Fruit fly (Drosophila melanogaster): ENCODE measurements around the gene bru3.
A peak's percentile ranks its signal among the peaks of the same experiment; 100 is the strongest.

Gene bru3

DNA sequence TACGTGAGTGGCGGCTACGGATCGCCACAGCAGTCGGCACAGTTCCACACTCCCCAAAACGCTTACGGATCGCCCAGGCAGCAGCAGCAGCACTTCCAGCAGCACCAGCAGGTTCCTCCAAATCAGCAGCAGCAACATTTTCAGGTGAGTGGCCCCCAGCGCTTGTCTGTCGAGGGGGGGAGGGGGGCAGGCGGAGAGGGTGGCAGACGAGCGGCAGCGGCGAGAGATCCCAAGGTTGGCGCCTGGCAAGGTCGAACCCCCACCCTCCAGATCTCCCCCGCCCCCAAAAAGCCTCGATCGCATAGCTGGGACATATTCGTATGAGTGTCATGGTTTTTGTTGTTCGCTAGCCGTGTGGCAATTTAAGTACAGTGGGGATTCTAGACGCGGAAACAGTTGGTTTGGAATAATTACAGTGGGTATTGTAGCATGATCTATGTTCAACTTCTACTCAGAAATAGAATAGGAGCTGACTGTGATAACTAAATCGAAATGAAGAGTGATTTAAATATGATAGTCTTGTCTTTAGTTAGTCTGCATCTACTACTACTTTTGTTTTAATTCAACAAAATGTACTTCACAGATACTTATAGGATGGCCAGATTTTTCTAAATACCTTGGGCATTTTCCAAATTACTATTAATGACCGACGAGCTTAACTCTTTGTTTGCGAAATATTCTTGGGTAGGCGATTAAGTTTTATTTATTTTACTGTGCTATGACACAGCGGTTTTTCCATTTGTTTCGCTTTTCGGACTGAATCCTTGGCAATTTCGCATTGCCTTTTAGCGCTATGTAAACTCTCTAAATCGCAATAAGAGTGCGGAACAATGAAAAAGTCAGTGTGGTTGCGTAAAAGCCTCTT is 324.6 kb downstream of the bru3 start:
- peak; percentile 7 for TF ChIP-seq CG14655 (GFP tag; optimal IDR thresholded peaks at IDR 0.05)
- peak; percentile 42 for TF ChIP-seq CG8159 (tag; optimal IDR thresholded peaks at IDR 0.05)
- peak; percentile 1 for TF ChIP-seq CG17806 (tag; optimal IDR thresholded peaks at IDR 0.05)
- no peak for TF ChIP-seq CG9948 (tag; optimal IDR thresholded peaks at IDR 0.05)
- peak; percentile 88 for TF ChIP-seq EcR (GFP tag; optimal IDR thresholded peaks at IDR 0.05)
- TF ChIP-seq CG34367 (tag; optimal IDR thresholded peaks at IDR 0.05): no peak
- peak; percentile 13 for TF ChIP-seq CG8301 (tag; optimal IDR thresholded peaks at IDR 0.05)
- peak; percentile 5 for TF ChIP-seq Pif1A (GFP tag; optimal IDR thresholded peaks at IDR 0.05)
- TF ChIP-seq rn (GFP tag; IDR thresholded peaks at IDR 0.05): no peak
- TF ChIP-seq CG15710 (tag; optimal IDR thresholded peaks at IDR 0.05): peak; percentile 26
- peak; percentile 25 for TF ChIP-seq Snoo (tag; optimal IDR thresholded peaks at IDR 0.05)
- peak; percentile 76 for TF ChIP-seq CG13204 (GFP tag; optimal IDR thresholded peaks at IDR 0.05)

dm6 chr3L:13477453-13478184 is 325.6 kb downstream of the bru3 start, which contains the start of gene stv:
Gene stv (plus strand): TSS chr3L:13477541.
- TF ChIP-seq CG14655 (GFP tag; optimal IDR thresholded peaks at IDR 0.05) (no peak), Ets98B (GFP tag; IDR thresholded peaks at IDR 0.05) (peak; percentile 9; the same call in 1 of the 2 replicates), fd96Ca (GFP tag; IDR thresholded peaks at IDR 0.05) (peak; percentile 11; the same call in 1 of the 3 replicates), CG10348 (GFP tag; IDR thresholded peaks at IDR 0.05) (no peak)

DNA sequence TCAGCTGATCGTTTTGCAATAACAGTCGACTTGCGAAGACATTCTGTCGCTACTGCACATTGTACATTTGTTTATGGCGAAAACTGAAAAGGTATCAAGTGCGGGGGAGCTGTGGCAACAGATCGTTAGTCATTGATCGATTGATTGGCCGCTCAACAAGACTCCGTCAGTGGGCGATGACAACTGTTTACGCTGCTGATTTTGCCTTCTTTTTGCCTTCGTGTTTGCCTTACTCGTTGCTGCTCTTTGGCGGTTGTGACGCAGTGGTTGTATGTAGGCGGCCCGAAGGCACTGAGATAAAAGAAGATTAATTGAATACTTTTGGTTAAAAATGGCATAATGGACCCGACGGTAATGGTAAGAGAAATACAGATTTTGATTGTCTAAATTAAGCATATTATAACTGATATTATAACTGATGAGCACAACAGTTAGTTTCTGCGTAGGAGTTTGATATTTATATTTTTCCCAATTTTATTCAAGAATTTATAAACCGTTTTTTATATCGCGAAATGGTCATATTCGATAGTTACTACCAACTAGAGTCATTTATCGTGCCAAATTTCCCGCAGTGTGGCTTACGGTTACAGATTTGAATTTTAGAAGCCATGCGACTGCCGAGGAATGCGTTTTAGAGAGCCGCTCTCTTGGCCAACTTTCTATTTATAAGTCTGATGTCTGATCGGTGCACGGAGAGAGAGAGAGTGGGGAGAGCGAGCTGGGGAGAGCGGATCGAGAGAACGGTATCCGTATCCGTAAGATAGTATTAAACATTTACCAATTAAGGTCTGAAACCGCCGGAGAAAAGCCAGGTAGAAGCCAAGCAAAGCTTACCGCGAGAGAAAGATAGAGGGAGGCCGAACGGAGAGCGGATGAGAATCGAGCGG is 326.4 kb downstream of the bru3 start:
- TF ChIP-seq CG8301 (tag; optimal IDR thresholded peaks at IDR 0.05): peak; percentile 97
- TF ChIP-seq CG4496 (GFP tag; IDR thresholded peaks at IDR 0.05): peak; percentile 88
- peak; percentile 79 for TF ChIP-seq Snoo (tag; optimal IDR thresholded peaks at IDR 0.05)
- peak; percentile 86 for TF ChIP-seq fd96Ca (GFP tag; IDR thresholded peaks at IDR 0.05)
- TF ChIP-seq CG32121 (GFP tag; IDR thresholded peaks at IDR 0.05): peak; percentile 94
- TF ChIP-seq CG9948 (tag; optimal IDR thresholded peaks at IDR 0.05): peak; percentile 95
- TF ChIP-seq CG17806 (tag; optimal IDR thresholded peaks at IDR 0.05): peak; percentile 89
- no peak for TF ChIP-seq EcR (GFP tag; optimal IDR thresholded peaks at IDR 0.05)
- TF ChIP-seq CG10348 (GFP tag; IDR thresholded peaks at IDR 0.05): peak; percentile 71
- TF ChIP-seq CG12605 (GFP tag; IDR thresholded peaks at IDR 0.05): peak; percentile 75
- TF ChIP-seq rn (GFP tag; IDR thresholded peaks at IDR 0.05): peak; percentile 87
- peak; percentile 93 for TF ChIP-seq CG15710 (tag; optimal IDR thresholded peaks at IDR 0.05)
- TF ChIP-seq Pif1B (GFP tag; optimal IDR thresholded peaks at IDR 0.05): peak; percentile 81
- TF ChIP-seq CG34367 (tag; optimal IDR thresholded peaks at IDR 0.05): peak; percentile 91
- peak; percentile 92 for TF ChIP-seq D1 (tag; optimal IDR thresholded peaks at IDR 0.05)
- TF ChIP-seq CG13204 (GFP tag; optimal IDR thresholded peaks at IDR 0.05): peak; percentile 60
- peak; percentile 72 for TF ChIP-seq gl (tag; optimal IDR thresholded peaks at IDR 0.05)
- peak; percentile 90 for TF ChIP-seq CG8159 (tag; optimal IDR thresholded peaks at IDR 0.05)
- peak; percentile 97 for TF ChIP-seq CG14655 (GFP tag; optimal IDR thresholded peaks at IDR 0.05)
- peak; percentile 88 for TF ChIP-seq Pif1A (GFP tag; optimal IDR thresholded peaks at IDR 0.05)
- peak; percentile 90 for TF ChIP-seq Ets98B (GFP tag; IDR thresholded peaks at IDR 0.05)

DNA sequence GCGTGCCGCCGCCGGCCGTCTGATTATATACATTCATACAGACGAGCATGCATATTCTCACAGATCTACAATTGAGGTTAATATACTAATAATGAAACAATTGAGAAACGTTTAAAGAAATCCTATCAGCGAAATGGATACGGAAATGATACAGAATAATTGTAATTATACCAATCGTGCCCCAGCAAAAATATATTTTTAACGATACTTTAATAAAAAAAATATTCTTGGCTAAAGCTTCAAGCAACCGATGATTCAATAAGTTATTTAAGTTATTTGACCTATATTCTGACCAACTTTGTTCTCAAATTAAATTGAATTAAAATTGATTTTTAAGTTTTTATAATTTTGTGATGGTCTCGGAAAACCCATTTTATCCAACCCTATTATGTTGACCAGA is 327.1 kb downstream of the bru3 start:
- TF ChIP-seq rn (GFP tag; IDR thresholded peaks at IDR 0.05) (no peak), CG32121 (GFP tag; IDR thresholded peaks at IDR 0.05) (no peak; the same call in 1 of the 2 replicates), gl (tag; optimal IDR thresholded peaks at IDR 0.05) (no peak), CG34367 (tag; optimal IDR thresholded peaks at IDR 0.05) (no peak), D1 (tag; optimal IDR thresholded peaks at IDR 0.05) (no peak), CG12605 (GFP tag; IDR thresholded peaks at IDR 0.05) (peak; percentile 18; the same call in 1 of the 2 replicates), CG8301 (tag; optimal IDR thresholded peaks at IDR 0.05) (peak; percentile 15), CG9948 (tag; optimal IDR thresholded peaks at IDR 0.05) (no peak), Pif1A (GFP tag; optimal IDR thresholded peaks at IDR 0.05) (no peak), fd96Ca (GFP tag; IDR thresholded peaks at IDR 0.05) (no peak), Snoo (tag; optimal IDR thresholded peaks at IDR 0.05) (no peak), CG17806 (tag; optimal IDR thresholded peaks at IDR 0.05) (no peak)

- TF ChIP-seq CG15710 (tag; optimal IDR thresholded peaks at IDR 0.05): no peak
- TF ChIP-seq Snoo (tag; optimal IDR thresholded peaks at IDR 0.05): no peak
- no peak for TF ChIP-seq CG9948 (tag; optimal IDR thresholded peaks at IDR 0.05)
- no peak for TF ChIP-seq CG14655 (GFP tag; optimal IDR thresholded peaks at IDR 0.05)
- no peak for TF ChIP-seq D1 (tag; optimal IDR thresholded peaks at IDR 0.05)
- TF ChIP-seq CG10348 (GFP tag; IDR thresholded peaks at IDR 0.05): no peak
- no peak for TF ChIP-seq EcR (GFP tag; optimal IDR thresholded peaks at IDR 0.05)
- TF ChIP-seq fd96Ca (GFP tag; IDR thresholded peaks at IDR 0.05): no peak
These were observed 328.6 kb downstream of the bru3 start, which contains the start of gene CG10089 for dm6 chr3L:13474607-13475006. Gene CG10089 (minus strand): TSS chr3L:13474787.

All from whole organism, pupa.